Worm (Caenorhabditis elegans) whole organism, young adult: ENCODE results near the gene F28F9.2.

Experiments used
- Y53F4B.3 ChIP-seq: fragments of 200-800 bp; sonication (Bioruptor generic); IDR thresholded peaks from 2 replicates; pipeline ENCODE4 v1.3.6; 2022; ENCODE audit warnings: missing genetic modification reagents, missing genetic modification characterization, missing compliant biosample characterization
- akir-1 ChIP-seq: fragments of 200-800 bp; sonication (Bioruptor generic); optimal IDR thresholded peaks from 2 replicates; lab custom pipeline; 2018; ENCODE audit warnings: mild to moderate bottlenecking, missing genetic modification characterization, moderate library complexity, missing compliant biosample characterization
- athp-1 ChIP-seq: sonication (generic microtip); optimal IDR thresholded peaks from 2 replicates; lab custom pipeline; 2017; ENCODE audit warnings: mild to moderate bottlenecking, missing genetic modification characterization, missing compliant biosample characterization
- ceh-100 ChIP-seq: fragments of 200-800 bp; sonication (Bioruptor generic); IDR thresholded peaks from 2 replicates; pipeline ENCODE4 v1.3.6; 2022; ENCODE audit warnings: missing genetic modification reagents, missing genetic modification characterization, missing compliant biosample characterization
- ceh-79 ChIP-seq: sonication (generic microtip); optimal IDR thresholded peaks from 2 replicates; lab custom pipeline; 2017; ENCODE audit warnings: mild to moderate bottlenecking, missing genetic modification characterization, missing compliant biosample characterization
- chd-7 ChIP-seq: sonication (generic microtip); optimal IDR thresholded peaks from 2 replicates; lab custom pipeline; 2016; ENCODE audit warnings: mild to moderate bottlenecking, missing genetic modification characterization, moderate library complexity, missing compliant biosample characterization
- fkh-3 ChIP-seq: sonication (generic microtip); optimal IDR thresholded peaks from 2 replicates; lab custom pipeline; 2016; ENCODE audit warnings: mild to moderate bottlenecking, missing genetic modification characterization, missing compliant biosample characterization
- nhr-90 ChIP-seq: sonication (generic microtip); optimal IDR thresholded peaks from 2 replicates; lab custom pipeline; 2016; ENCODE audit warnings: missing genotype, mild to moderate bottlenecking, missing genetic modification characterization, missing compliant biosample characterization
- rcor-1 ChIP-seq: fragments of 200-800 bp; sonication (Bioruptor generic); IDR thresholded peaks from 2 replicates; pipeline ENCODE4 v1.3.6; 2022; ENCODE audit warnings: missing genetic modification reagents, missing genetic modification characterization, missing compliant biosample characterization
- repo-1 ChIP-seq: sonication (generic microtip); optimal IDR thresholded peaks from 2 replicates; lab custom pipeline; 2017; ENCODE audit warnings: mild to moderate bottlenecking, missing genetic modification characterization, missing compliant biosample characterization
- snpc-4 ChIP-seq, 5 experiments: fragments of 150-350 bp in 1 of 5; sonication (generic microtip) in 4 of 5; optimal IDR thresholded peaks; 2 replicates each; lab custom pipeline; 2014 to 2018; ENCODE audit warnings: missing genetic modification characterization in 5 of 5, missing biosample characterization in 3 of 5, antibody characterized with exemption in 2 of 5, mild to moderate bottlenecking in 2 of 5, missing compliant biosample characterization in 2 of 5, missing genotype in 2 of 5, moderate library complexity in 2 of 5, missing genetic modification reagents in 1 of 5
- unc-62 ChIP-seq: fragments of 150-350 bp; optimal IDR thresholded peaks from 2 replicates; lab custom pipeline; 2014; ENCODE audit warnings: missing biosample characterization, missing genetic modification reagents, missing genetic modification characterization
- ztf-3 ChIP-seq: fragments of 200-800 bp; sonication (Bioruptor generic); optimal IDR thresholded peaks from 2 replicates; lab custom pipeline; 2018; ENCODE audit warnings: mild to moderate bottlenecking, missing genetic modification characterization, missing compliant biosample characterization

DNA sequence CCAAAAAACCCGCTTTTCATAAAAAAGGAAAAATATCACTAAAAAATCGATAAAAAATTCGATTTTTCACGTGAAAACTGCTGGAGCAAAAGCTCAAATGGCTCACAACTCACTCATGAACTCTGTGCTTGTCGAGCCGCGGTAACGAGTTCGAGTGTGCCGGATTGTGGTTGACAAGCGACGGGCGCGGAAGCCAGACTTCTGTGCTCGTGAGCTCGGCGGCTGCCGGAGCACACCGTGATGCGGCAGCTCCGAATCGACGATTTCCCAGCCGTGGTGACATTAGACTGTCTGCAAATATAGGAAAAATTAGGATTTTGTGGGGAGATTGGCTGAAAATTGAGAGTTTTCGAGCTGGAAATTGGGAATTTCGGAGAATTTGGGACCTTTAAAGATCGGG is 26.7 kb upstream of the F28F9.2 start:
- TF ChIP-seq athp-1 (tag; lab: Kevin White, UChicago) (no peak), rcor-1 (GFP tag; lab: Robert Waterston, UW) (no peak), snpc-4 (GFP tag; optimal IDR thresholded peaks at IDR 0.05; lab: Kevin White, UChicago) (no peak), snpc-4 (tag; optimal IDR thresholded peaks at IDR 0.05; lab: Kevin White, UChicago) (no peak), Y53F4B.3 (GFP tag; lab: Robert Waterston, UW) (no peak), ceh-79 (tag; lab: Kevin White, UChicago) (no peak), fkh-3 (tag; lab: Kevin White, UChicago) (no peak), repo-1 (tag; lab: Kevin White, UChicago) (no peak), unc-62 (no peak), nhr-90 (tag; lab: Kevin White, UChicago) (no peak), ztf-3 (GFP tag; lab: Kevin White, UChicago) (no peak), ceh-100 (GFP tag; lab: Robert Waterston, UW) (no peak), chd-7 (tag; lab: Kevin White, UChicago) (no peak), akir-1 (no peak)
